Fruit fly (Drosophila melanogaster) whole organism, embryonic: ENCODE measurements around the gene CG7512.

Experiments used
- Abd-B ChIP-seq: fragments of 200-800 bp; sonication (Bioruptor generic); optimal IDR thresholded peaks from 2 replicates; lab custom pipeline; 2018; ENCODE audit warnings: missing biosample characterization, mild to moderate bottlenecking, missing genetic modification characterization, moderate library complexity
- Ada2b ChIP-seq: fragments of 200-800 bp; sonication (Bioruptor generic); IDR thresholded peaks from 2 replicates; pipeline ENCODE4 v1.3.6; 2022; ENCODE audit warnings: missing biosample characterization, missing genetic modification characterization
- Bgb ChIP-seq: fragments of 200-800 bp; sonication (Bioruptor generic); IDR thresholded peaks from 2 replicates; pipeline ENCODE4 v1.3.6; 2022; ENCODE audit warnings: missing biosample characterization, missing genetic modification characterization; ENCODE audit not compliant: partially characterized antibody
- CG11085 ChIP-seq: fragments of 200-800 bp; sonication (Bioruptor generic); IDR thresholded peaks from 2 replicates; pipeline ENCODE4 v1.3.6; 2022; ENCODE audit warnings: missing biosample characterization, missing genetic modification characterization
- CG13123 ChIP-seq: fragments of 200-800 bp; sonication (Bioruptor generic); optimal IDR thresholded peaks from 2 replicates; lab custom pipeline; 2016; ENCODE audit warnings: missing biosample characterization, missing genetic modification characterization
- CG1792 ChIP-seq: fragments of 200-800 bp; sonication (Bioruptor generic); optimal IDR thresholded peaks from 2 replicates; lab custom pipeline; 2016; ENCODE audit warnings: missing biosample characterization, missing genetic modification characterization
- CG1832 ChIP-seq: fragments of 200-800 bp; sonication (Bioruptor generic); optimal IDR thresholded peaks from 2 replicates; lab custom pipeline; 2017; ENCODE audit warnings: missing biosample characterization, mild to moderate bottlenecking, missing genetic modification characterization, inconsistent platforms
- CG2199 ChIP-seq: fragments of 200-800 bp; sonication (Bioruptor generic); IDR thresholded peaks from 3 replicates; pipeline ENCODE4 v1.3.6; 2022; ENCODE audit warnings: missing biosample characterization, missing genetic modification characterization
- CG32532 ChIP-seq: fragments of 200-800 bp; sonication (Bioruptor generic); IDR thresholded peaks from 2 replicates; pipeline ENCODE4 v1.3.6; 2022; ENCODE audit warnings: missing biosample characterization, missing genetic modification characterization
- CG32772 ChIP-seq: fragments of 200-800 bp; sonication (Bioruptor generic); IDR thresholded peaks from 2 replicates; pipeline ENCODE4 v1.3.6; 2022; ENCODE audit warnings: missing biosample characterization, missing genetic modification characterization
- CG4730 ChIP-seq: fragments of 200-800 bp; sonication (Bioruptor generic); IDR thresholded peaks from 2 replicates; pipeline ENCODE4 v1.3.6; 2022; ENCODE audit warnings: missing biosample characterization, missing genetic modification characterization
- CG7745 ChIP-seq: fragments of 200-800 bp; sonication (Bioruptor generic); optimal IDR thresholded peaks from 2 replicates; lab custom pipeline; 2018; ENCODE audit warnings: missing biosample characterization, mild to moderate bottlenecking, missing genetic modification characterization, moderate library complexity
- CG7928 ChIP-seq: fragments of 200-800 bp; sonication (Bioruptor generic); optimal IDR thresholded peaks from 2 replicates; lab custom pipeline; 2017; ENCODE audit warnings: missing biosample characterization, mild to moderate bottlenecking, missing genetic modification characterization
- CG8290 ChIP-seq, 3 experiments: fragments of 200-800 bp; sonication (Bioruptor generic); optimal IDR thresholded peaks; 2 replicates each; lab custom pipeline; 2016 to 2019; ENCODE audit warnings: missing biosample characterization in 3 of 3, missing genetic modification characterization in 3 of 3, mild to moderate bottlenecking in 2 of 3, moderate library complexity in 1 of 3
- CG8388 ChIP-seq: fragments of 200-800 bp; sonication (Bioruptor generic); optimal IDR thresholded peaks from 2 replicates; lab custom pipeline; 2019; ENCODE audit warnings: missing biosample characterization, mild to moderate bottlenecking, missing genetic modification characterization, moderate library complexity
- CTCF ChIP-seq: fragments of 200-800 bp; sonication (Bioruptor generic); optimal IDR thresholded peaks from 2 replicates; lab custom pipeline; 2017; ENCODE audit warnings: missing biosample characterization, mild to moderate bottlenecking, missing genetic modification characterization, moderate library complexity
- D ChIP-seq, 2 experiments: fragments of 200-800 bp in 1 of 2; fragments of >200 bp in 1 of 2; sonication (Bioruptor generic) in 1 of 2; optimal IDR thresholded peaks; 2 replicates in 1 of 2; 3 replicates in 1 of 2; lab custom pipeline; 2017; ENCODE audit warnings: mild to moderate bottlenecking in 1 of 2, missing biosample characterization in 1 of 2, missing genetic modification characterization in 1 of 2, missing genetic modification reagents in 1 of 2
- Deaf1 ChIP-seq: fragments of 200-800 bp; optimal IDR thresholded peaks from 3 replicates; lab custom pipeline; 2019; ENCODE audit warnings: missing biosample characterization, mild to moderate bottlenecking, missing genetic modification characterization, moderate library complexity
- Dek ChIP-seq: fragments of 200-800 bp; sonication (Bioruptor generic); optimal IDR thresholded peaks from 3 replicates; lab custom pipeline; 2019; ENCODE audit warnings: missing biosample characterization, mild to moderate bottlenecking, missing genetic modification characterization, moderate library complexity
- Dll ChIP-seq: fragments of 200-800 bp; sonication (Bioruptor generic); IDR thresholded peaks from 4 replicates; pipeline ENCODE4 v1.3.6; 2022; ENCODE audit warnings: missing biosample characterization, missing genetic modification characterization; ENCODE audit not compliant: partially characterized antibody
- Doc3 ChIP-seq: fragments of 200-800 bp; sonication (Bioruptor generic); IDR thresholded peaks from 3 replicates; pipeline ENCODE4 v1.3.6; 2022; ENCODE audit warnings: missing biosample characterization, missing genetic modification characterization; ENCODE audit not compliant: partially characterized antibody
- E2f2 ChIP-seq: fragments of 200-800 bp; sonication (Bioruptor generic); IDR thresholded peaks from 2 replicates; pipeline ENCODE4 v1.3.6; 2022; ENCODE audit warnings: missing biosample characterization, missing genetic modification characterization
- Gug ChIP-seq: fragments of 200-800 bp; sonication (Bioruptor generic); IDR thresholded peaks from 4 replicates; pipeline ENCODE4 v1.3.6; 2022; ENCODE audit warnings: missing biosample characterization, missing genetic modification characterization
- HLH4C ChIP-seq: fragments of 200-800 bp; sonication (Bioruptor generic); IDR thresholded peaks from 3 replicates; pipeline ENCODE4 v1.3.6; 2022; ENCODE audit warnings: missing biosample characterization, missing genetic modification characterization; ENCODE audit not compliant: partially characterized antibody
- Hr3 ChIP-seq: fragments of 200-800 bp; sonication (Bioruptor generic); optimal IDR thresholded peaks from 3 replicates; lab custom pipeline; 2016; ENCODE audit warnings: missing biosample characterization, missing genetic modification characterization
- Hsf ChIP-seq: fragments of 200-800 bp; sonication (Bioruptor generic); optimal IDR thresholded peaks from 3 replicates; lab custom pipeline; 2016; ENCODE audit warnings: missing biosample characterization, missing genetic modification characterization
- Lim3 ChIP-seq: fragments of 200-800 bp; sonication (Bioruptor generic); IDR thresholded peaks from 2 replicates; pipeline ENCODE4 v1.3.6; 2022; ENCODE audit warnings: missing biosample characterization, missing genetic modification characterization
- Mad ChIP-seq: fragments of 200-800 bp; sonication (Bioruptor generic); optimal IDR thresholded peaks from 2 replicates; lab custom pipeline; 2016; ENCODE audit warnings: missing biosample characterization, missing genetic modification characterization
- Myb ChIP-seq: fragments of 200-800 bp; sonication (Bioruptor generic); optimal IDR thresholded peaks from 2 replicates; lab custom pipeline; 2016; ENCODE audit warnings: missing biosample characterization, missing genetic modification characterization
- Neu2 ChIP-seq: fragments of 200-800 bp; sonication (Bioruptor generic); optimal IDR thresholded peaks from 3 replicates; lab custom pipeline; 2016; ENCODE audit warnings: missing biosample characterization, missing genetic modification characterization, borderline replicate concordance
- Nf-YB ChIP-seq: fragments of 200-800 bp; sonication (Bioruptor generic); optimal IDR thresholded peaks from 3 replicates; lab custom pipeline; 2019; ENCODE audit warnings: missing biosample characterization, mild to moderate bottlenecking, missing genetic modification characterization, moderate library complexity
- PHDP ChIP-seq: fragments of 200-800 bp; sonication (Bioruptor generic); optimal IDR thresholded peaks from 3 replicates; lab custom pipeline; 2018; ENCODE audit warnings: missing biosample characterization, mild to moderate bottlenecking, missing genetic modification characterization, moderate library complexity
- amos ChIP-seq: fragments of 200-800 bp; sonication (Bioruptor generic); IDR thresholded peaks from 2 replicates; pipeline ENCODE4 v1.3.6; 2022; ENCODE audit warnings: missing biosample characterization, missing genetic modification characterization; ENCODE audit not compliant: partially characterized antibody
- ara ChIP-seq: fragments of 200-800 bp; sonication (Bioruptor generic); IDR thresholded peaks from 2 replicates; pipeline ENCODE4 v1.3.6; 2022; ENCODE audit warnings: missing biosample characterization, missing genetic modification characterization
- cg ChIP-seq: fragments of 200-800 bp; sonication (Bioruptor generic); optimal IDR thresholded peaks from 3 replicates; lab custom pipeline; 2019; ENCODE audit warnings: missing biosample characterization, mild to moderate bottlenecking, missing genetic modification characterization, moderate library complexity
- dmrt11E ChIP-seq: fragments of 200-800 bp; sonication (Bioruptor generic); optimal IDR thresholded peaks from 3 replicates; lab custom pipeline; 2018; ENCODE audit warnings: missing biosample characterization, mild to moderate bottlenecking, missing genetic modification characterization, moderate library complexity
- gce ChIP-seq: fragments of 200-800 bp; sonication (Bioruptor generic); IDR thresholded peaks from 3 replicates; pipeline ENCODE4 v1.3.6; 2022; ENCODE audit warnings: missing biosample characterization, missing genetic modification characterization
- gsb-n ChIP-seq: fragments of 200-800 bp; sonication (Bioruptor generic); optimal IDR thresholded peaks from 3 replicates; lab custom pipeline; 2018; ENCODE audit warnings: missing biosample characterization, mild to moderate bottlenecking, missing genetic modification characterization
- hkb ChIP-seq, 2 experiments: fragments of 200-800 bp in 1 of 2; fragments of >200 bp in 1 of 2; sonication (Bioruptor generic) in 1 of 2; IDR thresholded peaks in 1 of 2; optimal IDR thresholded peaks in 1 of 2; 2 replicates each; pipeline versions ENCODE4 v1.3.6 to Lab custom; 2017 to 2022; ENCODE audit warnings: missing biosample characterization in 1 of 2, missing genetic modification characterization in 1 of 2
- kay ChIP-seq: fragments of 200-800 bp; sonication (Bioruptor generic); optimal IDR thresholded peaks from 2 replicates; lab custom pipeline; 2016; ENCODE audit warnings: missing biosample characterization, missing genetic modification characterization
- nau ChIP-seq: fragments of 200-800 bp; sonication (Bioruptor generic); optimal IDR thresholded peaks from 3 replicates; lab custom pipeline; 2017; ENCODE audit warnings: missing biosample characterization, mild to moderate bottlenecking, missing genetic modification characterization, missing genetic modification reagents
- p53 ChIP-seq: fragments of 200-800 bp; sonication (Bioruptor generic); optimal IDR thresholded peaks from 2 replicates; lab custom pipeline; 2016; ENCODE audit warnings: missing biosample characterization, missing genetic modification characterization
- pros ChIP-seq: fragments of 200-800 bp; sonication (Bioruptor generic); optimal IDR thresholded peaks from 3 replicates; lab custom pipeline; 2019; ENCODE audit warnings: missing biosample characterization, mild to moderate bottlenecking, missing genetic modification characterization, moderate library complexity
- sr ChIP-seq: fragments of 200-800 bp; sonication (Bioruptor generic); IDR thresholded peaks from 3 replicates; pipeline ENCODE4 v1.3.6; 2022; ENCODE audit warnings: missing biosample characterization, missing genetic modification characterization
- tin ChIP-seq: fragments of 200-800 bp; sonication (Bioruptor generic); optimal IDR thresholded peaks from 3 replicates; lab custom pipeline; 2016; ENCODE audit warnings: missing biosample characterization, missing genetic modification characterization
- toy ChIP-seq: fragments of 200-800 bp; sonication (Bioruptor generic); IDR thresholded peaks from 2 replicates; pipeline ENCODE4 v1.3.6; 2022; ENCODE audit warnings: missing biosample characterization, missing genetic modification characterization
- ttk ChIP-seq: fragments of 200-800 bp; sonication (Bioruptor generic); IDR thresholded peaks from 2 replicates; pipeline ENCODE4 v2.1.2; 2022; ENCODE audit warnings: missing biosample characterization, missing genetic modification characterization

CG7512 gene

DNA sequence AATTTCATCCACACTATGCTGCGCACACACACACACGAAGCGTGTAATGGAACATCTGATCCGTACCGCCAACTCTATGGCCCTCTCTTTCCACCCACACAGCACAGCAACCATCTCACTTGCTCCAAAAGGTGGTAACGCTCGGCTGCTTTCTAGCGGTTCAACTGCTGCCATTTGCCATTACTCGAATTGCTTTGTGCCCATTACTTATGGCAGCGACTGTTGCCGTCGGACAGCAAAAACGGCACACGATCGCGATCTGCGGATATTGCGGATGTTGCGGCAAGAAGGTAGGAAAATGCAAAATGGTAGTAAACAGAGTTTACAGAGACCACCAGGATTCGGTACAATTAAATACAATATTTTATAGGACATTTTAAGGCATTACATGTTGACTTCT lies 41.3 kb downstream of the CG7512 start:
- TF ChIP-seq CG1792: no peak
- peak; percentile 54 for TF ChIP-seq D (optimal IDR thresholded peaks at IDR 0.05; lab: Kevin White, UChicago)
- TF ChIP-seq D (GFP tag; optimal IDR thresholded peaks at IDR 0.05; lab: Kevin White, UChicago): no peak
- no peak for TF ChIP-seq CG8290 (GFP tag; optimal IDR thresholded peaks at IDR 0.05; lab: Kevin White, UChicago)
- TF ChIP-seq CG8290 (tag; optimal IDR thresholded peaks at IDR 0.05; lab: Kevin White, UChicago): peak in 1 of 2 experiments; percentile 15
- 0 out of 3 replicates have a peak, but pooled peaks have one; percentile 25 for TF ChIP-seq CG2199
- TF ChIP-seq hkb (optimal IDR thresholded peaks at IDR 0.05; lab: Kevin White, UChicago): no peak
- TF ChIP-seq hkb (GFP tag; IDR thresholded peaks at IDR 0.05; lab: Robert Waterston, UW): no peak
- TF ChIP-seq CG1832 (GFP tag; lab: Kevin White, UChicago): peak; percentile 39
- TF ChIP-seq Dll (GFP tag; lab: Robert Waterston, UW): 0 out of 4 replicates have a peak, but pooled peaks have one; percentile 35
- TF ChIP-seq CG8388 (GFP tag; lab: Kevin White, UChicago): peak; percentile 76
- TF ChIP-seq pros (GFP tag; lab: Kevin White, UChicago): peak; percentile 20
- TF ChIP-seq cg: peak; percentile 66
- TF ChIP-seq Neu2 (GFP tag; lab: Kevin White, UChicago): peak; percentile 75
- TF ChIP-seq HLH4C (GFP tag; lab: Robert Waterston, UW): 0 out of 3 replicates have a peak, but pooled peaks have one; percentile 32
- peak; percentile 34; the same call in 1 of the 3 replicates for TF ChIP-seq sr (GFP tag; lab: Robert Waterston, UW)
- no peak for TF ChIP-seq CG7745
- TF ChIP-seq CG32532 (GFP tag; lab: Robert Waterston, UW): no peak
- no peak for TF ChIP-seq Myb (GFP tag; lab: Kevin White, UChicago)

DNA sequence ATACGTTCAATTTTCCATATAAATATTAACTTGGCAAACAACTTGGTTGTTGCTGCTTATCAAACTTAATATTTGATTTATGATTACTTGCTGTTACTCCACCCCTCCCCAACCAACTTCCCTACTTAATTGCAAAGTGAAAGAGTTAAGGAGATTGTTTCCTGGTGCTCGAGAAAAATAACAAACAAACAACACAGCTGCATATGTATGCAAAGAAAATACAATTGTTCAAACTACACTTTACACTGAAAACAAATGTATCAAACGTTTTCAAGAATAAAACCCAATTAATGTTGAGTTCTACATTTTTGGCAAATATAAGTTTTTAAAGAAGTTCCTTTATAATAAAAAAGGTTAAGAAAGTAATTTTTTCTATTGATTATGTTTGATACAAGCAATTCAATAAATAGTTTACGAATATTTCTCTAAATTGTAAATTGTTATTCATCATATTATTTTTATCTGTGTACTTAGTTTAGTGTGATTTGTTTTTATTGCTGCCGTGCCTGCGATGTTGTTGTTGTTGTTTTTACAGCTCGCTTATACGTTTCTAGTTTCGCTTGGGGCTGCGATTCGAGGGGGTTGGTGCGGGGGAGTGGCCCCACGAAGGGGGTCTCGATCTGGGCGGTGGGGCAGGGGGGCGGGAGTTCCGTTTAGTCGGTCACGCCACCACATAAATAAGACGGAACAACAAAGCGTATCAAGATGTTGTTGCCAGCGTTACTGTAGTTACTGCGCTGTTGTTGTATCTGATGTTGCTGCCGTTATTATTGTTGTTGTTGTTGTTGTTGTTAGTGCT lies 42.4 kb downstream of the CG7512 start:
- TF ChIP-seq CG11085: no peak
- TF ChIP-seq PHDP: peak; percentile 86
- TF ChIP-seq gce (GFP tag; lab: Robert Waterston, UW): peak; percentile 26; the same call in 1 of the 3 replicates
- peak; percentile 66 for TF ChIP-seq Deaf1 (tag; lab: Kevin White, UChicago)
- no peak for TF ChIP-seq CG4730
- no peak for TF ChIP-seq Mad (GFP tag; lab: Kevin White, UChicago)
- TF ChIP-seq Abd-B: peak; percentile 64
- TF ChIP-seq CG32772 (GFP tag; lab: Robert Waterston, UW): peak; percentile 46; the same call in 1 of the 2 replicates
- no peak for TF ChIP-seq CG7928 (GFP tag; lab: Kevin White, UChicago)
- no peak for TF ChIP-seq Doc3 (GFP tag; lab: Robert Waterston, UW)
- peak; percentile 82 for TF ChIP-seq dmrt11E
- peak; percentile 46; the same call in 1 of the 2 replicates for TF ChIP-seq ttk (GFP tag; lab: Robert Waterston, UW)
- TF ChIP-seq E2f2 (GFP tag; lab: Robert Waterston, UW): peak; percentile 36; the same call in 1 of the 2 replicates
- TF ChIP-seq Dek (tag; lab: Kevin White, UChicago): peak; percentile 64
- no peak; the same call in 1 of the 2 replicates for TF ChIP-seq Lim3 (GFP tag; lab: Robert Waterston, UW)
- no peak for TF ChIP-seq ara
- TF ChIP-seq toy (GFP tag; lab: Robert Waterston, UW): no peak
- no peak for TF ChIP-seq Gug (GFP tag; lab: Robert Waterston, UW)
- peak; percentile 41 for TF ChIP-seq tin (GFP tag; lab: Kevin White, UChicago)
- peak; percentile 2 for TF ChIP-seq CTCF
- TF ChIP-seq amos (GFP tag; lab: Robert Waterston, UW): no peak; the same call in 1 of the 2 replicates
- TF ChIP-seq gsb-n (tag; lab: Kevin White, UChicago): peak; percentile 65
- TF ChIP-seq nau (GFP tag; lab: Kevin White, UChicago): peak; percentile 4
- peak; percentile 51; the same call in 1 of the 2 replicates for TF ChIP-seq Bgb (GFP tag; lab: Robert Waterston, UW)
- peak; percentile 67 for TF ChIP-seq Hr3 (GFP tag; lab: Kevin White, UChicago)
- TF ChIP-seq Hsf (GFP tag; lab: Kevin White, UChicago): peak; percentile 57
- TF ChIP-seq Nf-YB: peak; percentile 64
- TF ChIP-seq CG13123: peak; percentile 27
- peak; percentile 52; the same call in 1 of the 2 replicates for TF ChIP-seq Ada2b (GFP tag; lab: Robert Waterston, UW)
- no peak for TF ChIP-seq p53 (GFP tag; lab: Kevin White, UChicago)
- peak; percentile 12 for TF ChIP-seq kay (GFP tag; lab: Kevin White, UChicago)
